Fruit fly (Drosophila melanogaster) whole organism, wandering third instar larva: ENCODE measurements around the gene Tbc1d22.
A peak's percentile ranks its signal among the peaks of the same experiment; 100 is the strongest.

Source experiments
- Abd-B ChIP-seq: fragments of >200 bp; optimal IDR thresholded peaks from 2 replicates; lab custom pipeline; 2017; ENCODE audit warnings: missing biosample characterization, missing genetic modification characterization
- CG32264 ChIP-seq: fragments of 200-800 bp; sonication (Bioruptor generic); optimal IDR thresholded peaks from 2 replicates; lab custom pipeline; 2016; ENCODE audit warnings: missing biosample characterization, missing genetic modification characterization
- CG9705 ChIP-seq: fragments of 200-800 bp; sonication (Bioruptor generic); optimal IDR thresholded peaks from 2 replicates; lab custom pipeline; 2018; ENCODE audit warnings: missing biosample characterization, mild to moderate bottlenecking, missing genetic modification characterization
- CrebA ChIP-seq: fragments of 200-800 bp; sonication (Bioruptor generic); optimal IDR thresholded peaks from 2 replicates; lab custom pipeline; 2016; ENCODE audit warnings: missing biosample characterization, mild to moderate bottlenecking, missing genetic modification characterization, borderline replicate concordance
- Dfd ChIP-seq: fragments of >200 bp; optimal IDR thresholded peaks from 2 replicates; lab custom pipeline; 2017; ENCODE audit warnings: missing biosample characterization, missing genetic modification characterization
- Dif ChIP-seq: fragments of 200-275, 200-300 bp; sonication (Bioruptor generic); optimal IDR thresholded peaks from 2 replicates; lab custom pipeline; 2018; ENCODE audit warnings: missing biosample characterization, missing genetic modification characterization; ENCODE audit not compliant: partially characterized antibody
- HLH106 ChIP-seq: fragments of 200-800 bp; optimal IDR thresholded peaks from 3 replicates; lab custom pipeline; 2019; ENCODE audit warnings: missing biosample characterization, mild to moderate bottlenecking, missing genetic modification characterization, moderate library complexity
- Hnf4 ChIP-seq: fragments of 200-800 bp; sonication (Bioruptor generic); optimal IDR thresholded peaks from 2 replicates; lab custom pipeline; 2016; ENCODE audit warnings: missing biosample characterization, mild to moderate bottlenecking, missing genetic modification characterization
- Hr78 ChIP-seq: fragments of >200 bp; optimal IDR thresholded peaks from 2 replicates; lab custom pipeline; 2017; ENCODE audit warnings: missing biosample characterization, missing genetic modification characterization
- Hr83 ChIP-seq: fragments of 200-300 bp; sonication (Bioruptor generic); optimal IDR thresholded peaks from 2 replicates; lab custom pipeline; 2016; ENCODE audit warnings: missing biosample characterization, mild to moderate bottlenecking, missing genetic modification characterization, moderate library complexity; ENCODE audit not compliant: poor library complexity, severe bottlenecking
- Jra ChIP-seq: sonication (Bioruptor generic); optimal IDR thresholded peaks from 2 replicates; lab custom pipeline; 2016; ENCODE audit warnings: missing biosample characterization, missing genetic modification characterization
- Mio ChIP-seq: sonication (Bioruptor generic); optimal IDR thresholded peaks from 2 replicates; lab custom pipeline; 2016; ENCODE audit warnings: missing biosample characterization, missing genetic modification characterization
- Myc ChIP-seq: fragments of >200 bp; optimal IDR thresholded peaks from 2 replicates; lab custom pipeline; 2017
- N ChIP-seq: fragments of >200 bp; optimal IDR thresholded peaks from 2 replicates; lab custom pipeline; 2018; ENCODE audit warnings: missing biosample characterization, missing external identifiers, missing genetic modification characterization
- OdsH ChIP-seq: fragments of 200-800 bp; sonication (Bioruptor generic); optimal IDR thresholded peaks from 2 replicates; lab custom pipeline; 2016; ENCODE audit warnings: missing biosample characterization, mild to moderate bottlenecking, missing genetic modification characterization
- Rel ChIP-seq, 2 experiments: fragments of 200-800 bp; sonication (Bioruptor generic) in 1 of 2; optimal IDR thresholded peaks; 2 replicates in 1 of 2; 3 replicates in 1 of 2; lab custom pipeline; 2016 to 2019; ENCODE audit warnings: mild to moderate bottlenecking in 2 of 2, missing biosample characterization in 2 of 2, missing genetic modification characterization in 2 of 2, moderate library complexity in 1 of 2
- Sp1 ChIP-seq: fragments of 200-800 bp; sonication (Bioruptor generic); optimal IDR thresholded peaks from 3 replicates; lab custom pipeline; 2019; ENCODE audit warnings: missing biosample characterization, mild to moderate bottlenecking, missing genetic modification characterization, moderate library complexity
- Vsx2 ChIP-seq: fragments of 200-300, 225-300 bp; sonication (Bioruptor generic); optimal IDR thresholded peaks from 2 replicates; lab custom pipeline; 2018; ENCODE audit warnings: missing biosample characterization, missing genetic modification characterization; ENCODE audit not compliant: partially characterized antibody
- br ChIP-seq: fragments of 200-800 bp; sonication (Bioruptor generic); optimal IDR thresholded peaks from 2 replicates; lab custom pipeline; 2016; ENCODE audit warnings: missing biosample characterization, missing genetic modification characterization
- brk ChIP-seq: fragments of 200-800 bp; sonication (Bioruptor generic); optimal IDR thresholded peaks from 2 replicates; lab custom pipeline; 2016; ENCODE audit warnings: missing biosample characterization, mild to moderate bottlenecking, missing genetic modification characterization
- dl ChIP-seq, 2 experiments: fragments of 175-275, 200-275 bp in 1 of 2; fragments of 200-275 bp in 1 of 2; sonication (Bioruptor generic); optimal IDR thresholded peaks; lab custom pipeline; 2018; ENCODE audit warnings: mild to moderate bottlenecking in 2 of 2, missing biosample characterization in 2 of 2, missing genetic modification characterization in 2 of 2, moderate library complexity in 2 of 2; ENCODE audit not compliant: partially characterized antibody in 2 of 2, insufficient read depth in 1 of 2
- dmrt93B ChIP-seq: fragments of 200-800 bp; sonication (Bioruptor generic); optimal IDR thresholded peaks from 2 replicates; lab custom pipeline; 2018; ENCODE audit warnings: missing biosample characterization, mild to moderate bottlenecking, missing genetic modification characterization
- dsf ChIP-seq: sonication (Bioruptor generic); optimal IDR thresholded peaks from 2 replicates; lab custom pipeline; 2016; ENCODE audit warnings: missing biosample characterization, missing genetic modification characterization, borderline replicate concordance
- ey ChIP-seq: fragments of 200-800 bp; sonication (Bioruptor generic); optimal IDR thresholded peaks from 2 replicates; lab custom pipeline; 2016; ENCODE audit warnings: missing biosample characterization, missing genetic modification characterization
- foxo ChIP-seq, 2 experiments: fragments of 200-800 bp; sonication (Bioruptor generic); optimal IDR thresholded peaks; 2 replicates in 1 of 2; 3 replicates in 1 of 2; lab custom pipeline; 2016 to 2017; ENCODE audit warnings: missing biosample characterization in 2 of 2, missing genetic modification characterization in 2 of 2
- fru ChIP-seq: fragments of 200-800 bp; sonication (Bioruptor generic); optimal IDR thresholded peaks from 3 replicates; lab custom pipeline; 2016; ENCODE audit warnings: missing biosample characterization, mild to moderate bottlenecking, missing genetic modification characterization
- jim ChIP-seq: fragments of 175-275, 200-325 bp; sonication (Bioruptor generic); optimal IDR thresholded peaks from 2 replicates; lab custom pipeline; 2016; ENCODE audit warnings: missing biosample characterization, mild to moderate bottlenecking, missing genetic modification characterization
- lola ChIP-seq: fragments of >200 bp; optimal IDR thresholded peaks from 2 replicates; lab custom pipeline; 2017; ENCODE audit warnings: missing biosample characterization, missing genetic modification characterization
- pan ChIP-seq: fragments of >200 bp; optimal IDR thresholded peaks from 2 replicates; lab custom pipeline; 2017
- psq ChIP-seq: fragments of 200-800 bp; sonication (Bioruptor generic); optimal IDR thresholded peaks from 3 replicates; lab custom pipeline; 2017; ENCODE audit warnings: missing biosample characterization, mild to moderate bottlenecking, missing genetic modification characterization, moderate library complexity
- rgr ChIP-seq: fragments of 200-800 bp; sonication (Bioruptor generic); optimal IDR thresholded peaks from 3 replicates; lab custom pipeline; 2016; ENCODE audit warnings: missing biosample characterization, mild to moderate bottlenecking, missing genetic modification characterization
- sv ChIP-seq: fragments of 200-800 bp; sonication (Bioruptor generic); optimal IDR thresholded peaks from 3 replicates; lab custom pipeline; 2016; ENCODE audit warnings: missing biosample characterization, missing genetic modification characterization
- usp ChIP-seq: fragments of >200 bp; optimal IDR thresholded peaks from 2 replicates; lab custom pipeline; 2017; ENCODE audit warnings: missing biosample characterization, missing genetic modification characterization
- woc ChIP-seq: sonication (Bioruptor generic); optimal IDR thresholded peaks from 2 replicates; lab custom pipeline; 2016; ENCODE audit warnings: missing biosample characterization, mild to moderate bottlenecking, missing genetic modification characterization

Gene Tbc1d22

DNA sequence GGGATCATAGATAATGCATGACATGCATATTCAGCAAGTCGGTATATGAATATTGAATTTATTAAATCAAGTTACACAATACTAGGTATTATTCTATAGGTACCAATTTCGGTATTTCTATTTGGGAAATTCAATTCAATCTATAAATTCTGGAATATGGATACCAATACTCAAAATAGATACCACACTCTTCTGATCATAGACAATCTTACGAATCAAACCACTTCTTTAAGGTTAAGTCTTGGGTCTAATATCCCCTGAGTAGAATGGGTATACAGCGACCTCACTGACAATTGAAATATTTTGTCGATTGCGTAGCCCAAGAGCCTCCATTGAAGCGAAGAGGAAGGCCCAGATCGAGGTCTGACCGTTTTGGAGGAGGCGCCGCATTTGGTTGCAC, 9.2 kb upstream of the Tbc1d22 start:
- TF ChIP-seq br (GFP tag; lab: Kevin White, UChicago) = no peak
- no peak for TF ChIP-seq fru (GFP tag; lab: Kevin White, UChicago)
- no peak for TF ChIP-seq jim (GFP tag; lab: Kevin White, UChicago)
- no peak for TF ChIP-seq dsf
- no peak for TF ChIP-seq Sp1 (GFP tag; lab: Kevin White, UChicago)
- no peak for TF ChIP-seq dmrt93B (GFP tag; lab: Kevin White, UChicago)
- TF ChIP-seq sv (GFP tag; lab: Kevin White, UChicago) = no peak
- no peak for TF ChIP-seq dl (GFP tag; optimal IDR thresholded peaks at IDR 0.05; lab: Kevin White, UChicago; ENCODE audit: insufficient read depth in 1 of 2, partially characterized antibody in 2 of 2)
- no peak for TF ChIP-seq Mio (GFP tag; lab: Kevin White, UChicago)
- no peak for TF ChIP-seq Abd-B
- TF ChIP-seq, all 38 proteins: peak for 0

DNA sequence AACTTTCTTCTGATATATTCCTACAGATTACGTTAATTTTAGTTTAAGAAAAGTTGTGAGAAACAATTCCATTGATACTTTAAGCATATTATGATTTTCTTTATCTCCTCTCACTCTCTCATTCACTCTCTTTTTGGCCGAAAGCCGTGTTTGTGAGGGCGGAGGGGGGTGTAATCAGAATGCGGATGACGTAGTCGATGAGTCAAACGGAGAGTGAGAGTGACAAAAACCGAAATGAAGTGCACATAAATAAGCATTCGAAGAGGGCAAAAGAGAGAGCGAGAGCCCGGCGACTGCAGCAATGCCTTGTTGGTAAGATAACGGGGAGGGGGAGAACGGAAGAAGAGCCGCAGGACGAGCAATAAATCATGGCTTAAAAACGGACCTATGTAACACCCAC, 7.7 kb upstream of the Tbc1d22 start:
- TF ChIP-seq fru (GFP tag; lab: Kevin White, UChicago) (no peak), rgr (no peak), br (GFP tag; lab: Kevin White, UChicago) (no peak), Dif (GFP tag; lab: Kevin White, UChicago) (peak; percentile 59), Jra (GFP tag; lab: Kevin White, UChicago) (peak; percentile 9)
- TF ChIP-seq, all 38 proteins: peak for 2

DNA sequence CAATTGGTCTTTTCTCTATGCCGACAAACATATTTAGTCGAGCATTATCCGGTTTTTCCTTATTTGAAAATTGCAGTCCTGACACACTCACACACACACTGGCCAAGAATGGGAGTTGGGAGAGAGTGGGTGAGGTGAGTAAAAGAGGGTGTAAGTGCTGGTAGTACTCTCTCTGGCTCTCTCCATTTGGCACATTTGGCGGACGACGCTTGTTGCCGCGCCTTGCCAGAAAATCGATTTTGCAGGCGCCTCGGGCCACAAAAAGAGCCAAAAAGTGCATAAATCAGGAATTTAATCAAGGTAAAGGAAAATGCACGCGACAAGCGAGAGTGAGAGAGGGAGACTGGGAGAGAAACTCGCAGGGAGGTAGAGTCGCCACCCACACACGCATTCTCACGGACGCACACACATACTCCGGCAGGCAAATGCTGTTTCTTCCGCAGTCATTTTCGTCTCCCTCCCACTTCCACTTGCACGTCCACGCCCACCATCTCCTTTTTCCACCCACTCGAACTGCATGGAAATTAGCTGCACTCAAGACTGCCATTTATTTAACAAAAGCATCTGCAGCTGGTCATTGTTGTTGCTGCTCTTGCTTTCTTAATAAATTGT, 5.4 kb upstream of the Tbc1d22 start:
- no peak for TF ChIP-seq Hr83 (GFP tag; lab: Kevin White, UChicago)
- TF ChIP-seq Hr78 (GFP tag; lab: Kevin White, UChicago) = no peak
- no peak for TF ChIP-seq Sp1 (GFP tag; lab: Kevin White, UChicago)
- no peak for TF ChIP-seq woc (GFP tag; lab: Kevin White, UChicago)
- no peak for TF ChIP-seq br (GFP tag; lab: Kevin White, UChicago)
- TF ChIP-seq ey (GFP tag; lab: Kevin White, UChicago) = no peak
- no peak for TF ChIP-seq Abd-B
- no peak for TF ChIP-seq OdsH
- no peak for TF ChIP-seq foxo (GFP tag; optimal IDR thresholded peaks at IDR 0.05; lab: Kevin White, UChicago)
- no peak for TF ChIP-seq Rel (GFP tag; optimal IDR thresholded peaks at IDR 0.05; lab: Kevin White, UChicago)
- no peak for TF ChIP-seq Rel (tag; optimal IDR thresholded peaks at IDR 0.05; lab: Kevin White, UChicago)
- no peak for TF ChIP-seq dl (GFP tag; optimal IDR thresholded peaks at IDR 0.05; lab: Kevin White, UChicago; ENCODE audit: insufficient read depth in 1 of 2, partially characterized antibody in 2 of 2)
- TF ChIP-seq HLH106 (tag; lab: Kevin White, UChicago) = no peak
- TF ChIP-seq CG9705 (GFP tag; lab: Kevin White, UChicago) = no peak
- no peak for TF ChIP-seq brk (GFP tag; lab: Kevin White, UChicago)
- TF ChIP-seq Vsx2 = no peak
- no peak for TF ChIP-seq Dfd
- TF ChIP-seq jim (GFP tag; lab: Kevin White, UChicago) = no peak
- TF ChIP-seq Dif (GFP tag; lab: Kevin White, UChicago) = no peak

DNA sequence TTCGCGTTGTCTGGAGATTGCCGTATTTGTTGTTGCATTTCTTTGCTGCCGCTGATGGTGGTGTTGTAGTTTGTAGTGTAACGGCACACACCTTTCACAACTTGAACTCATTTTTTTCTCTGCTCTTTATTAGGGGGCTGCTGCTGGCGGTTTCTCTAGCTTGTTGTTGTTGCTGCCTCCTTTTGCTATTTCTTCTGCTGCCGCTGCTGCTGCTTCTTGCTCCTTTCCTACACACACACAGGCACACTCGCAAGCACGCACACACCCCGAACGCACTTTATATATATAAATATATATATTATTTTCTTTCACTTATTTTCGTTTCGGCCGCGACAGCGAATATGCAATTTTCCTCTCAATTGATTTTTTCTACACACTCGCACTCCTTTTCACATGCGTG, 4.8 kb upstream of the Tbc1d22 start:
- no peak for TF ChIP-seq sv (GFP tag; lab: Kevin White, UChicago)
- no peak for TF ChIP-seq Sp1 (GFP tag; lab: Kevin White, UChicago)
- no peak for TF ChIP-seq Jra (GFP tag; lab: Kevin White, UChicago)
- no peak for TF ChIP-seq pan
- TF ChIP-seq Abd-B = no peak
- TF ChIP-seq Hnf4 (GFP tag; lab: Kevin White, UChicago) = no peak
- no peak for TF ChIP-seq Mio (GFP tag; lab: Kevin White, UChicago)
- no peak for TF ChIP-seq Myc (lab: Kevin White, UChicago)
- no peak for TF ChIP-seq lola (GFP tag; lab: Kevin White, UChicago)
- TF ChIP-seq br (GFP tag; lab: Kevin White, UChicago) = no peak

DNA sequence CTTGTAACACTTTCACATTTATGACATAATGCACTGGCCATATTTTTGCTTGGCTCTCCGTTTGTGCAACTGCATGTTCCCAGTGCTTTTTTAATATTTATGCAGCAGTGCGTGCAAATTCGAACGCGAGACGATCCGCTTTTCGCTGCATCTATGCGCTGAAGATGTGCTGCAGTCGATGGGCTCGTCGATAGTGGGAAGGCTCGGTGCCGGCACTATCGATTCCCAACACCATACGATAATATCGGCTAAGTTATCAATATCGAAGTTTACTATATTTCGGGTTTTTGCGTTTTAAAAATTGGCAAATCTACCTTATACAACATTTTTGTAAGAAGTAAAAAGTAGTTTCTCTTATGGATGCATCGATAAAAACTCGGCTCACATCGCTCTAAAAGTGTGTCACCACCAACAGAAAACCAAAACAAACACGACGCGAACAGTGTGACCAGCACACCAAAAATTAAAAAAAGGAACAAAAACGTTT, 4.3 kb upstream of the Tbc1d22 start, which contains the start of gene RhoGAP93B:
TSS of gene RhoGAP93B (minus strand) at position 197 of the 487 bp plus-strand sequence.
- TF ChIP-seq foxo (GFP tag; optimal IDR thresholded peaks at IDR 0.05; lab: Kevin White, UChicago) (peak; percentile 36 to 83), woc (GFP tag; lab: Kevin White, UChicago) (peak; percentile 87), CrebA (GFP tag; lab: Kevin White, UChicago) (no peak), jim (GFP tag; lab: Kevin White, UChicago) (peak; percentile 29), br (GFP tag; lab: Kevin White, UChicago) (peak; percentile 83), rgr (peak; percentile 83), Vsx2 (no peak), Jra (GFP tag; lab: Kevin White, UChicago) (peak; percentile 97), Dif (GFP tag; lab: Kevin White, UChicago) (no peak), Dfd (no peak), usp (no peak), Mio (GFP tag; lab: Kevin White, UChicago) (peak; percentile 40), brk (GFP tag; lab: Kevin White, UChicago) (no peak), N (no peak), OdsH (peak; percentile 65), Myc (lab: Kevin White, UChicago) (peak; percentile 19), psq (GFP tag; lab: Kevin White, UChicago) (peak; percentile 82), fru (GFP tag; lab: Kevin White, UChicago) (peak; percentile 91), Sp1 (GFP tag; lab: Kevin White, UChicago) (peak; percentile 80), Hnf4 (GFP tag; lab: Kevin White, UChicago) (no peak), dl (GFP tag; optimal IDR thresholded peaks at IDR 0.05; lab: Kevin White, UChicago; ENCODE audit: insufficient read depth in 1 of 2, partially characterized antibody in 2 of 2) (no peak), dmrt93B (GFP tag; lab: Kevin White, UChicago) (no peak), sv (GFP tag; lab: Kevin White, UChicago) (peak; percentile 35), Hr83 (GFP tag; lab: Kevin White, UChicago) (peak; percentile 53), Rel (GFP tag; optimal IDR thresholded peaks at IDR 0.05; lab: Kevin White, UChicago) (no peak), Rel (tag; optimal IDR thresholded peaks at IDR 0.05; lab: Kevin White, UChicago) (peak; percentile 68), pan (no peak), CG32264 (GFP tag; lab: Kevin White, UChicago) (peak; percentile 65), ey (GFP tag; lab: Kevin White, UChicago) (peak; percentile 75)
